Fruit fly (Drosophila melanogaster) whole organism, wandering third instar larva: Measurements from ENCODE around the gene CG34008.

ENCODE experiments used
- Abd-B ChIP-seq: fragments of >200 bp; optimal IDR thresholded peaks from 2 replicates; lab custom pipeline; 2017; ENCODE audit warnings: missing biosample characterization, missing genetic modification characterization
- Hr78 ChIP-seq: fragments of >200 bp; optimal IDR thresholded peaks from 2 replicates; lab custom pipeline; 2017; ENCODE audit warnings: missing biosample characterization, missing genetic modification characterization
- Hr83 ChIP-seq: fragments of 200-300 bp; sonication (Bioruptor generic); optimal IDR thresholded peaks from 2 replicates; lab custom pipeline; 2016; ENCODE audit warnings: missing biosample characterization, mild to moderate bottlenecking, missing genetic modification characterization, moderate library complexity; ENCODE audit not compliant: poor library complexity, severe bottlenecking
- Myc ChIP-seq: fragments of >200 bp; optimal IDR thresholded peaks from 2 replicates; lab custom pipeline; 2017
- OdsH ChIP-seq: fragments of 200-800 bp; sonication (Bioruptor generic); optimal IDR thresholded peaks from 2 replicates; lab custom pipeline; 2016; ENCODE audit warnings: missing biosample characterization, mild to moderate bottlenecking, missing genetic modification characterization
- foxo ChIP-seq, 2 experiments: fragments of 200-800 bp; sonication (Bioruptor generic); optimal IDR thresholded peaks; 2 replicates in 1 of 2; 3 replicates in 1 of 2; lab custom pipeline; 2016 to 2017; ENCODE audit warnings: missing biosample characterization in 2 of 2, missing genetic modification characterization in 2 of 2
- fru ChIP-seq: fragments of 200-800 bp; sonication (Bioruptor generic); optimal IDR thresholded peaks from 3 replicates; lab custom pipeline; 2016; ENCODE audit warnings: missing biosample characterization, mild to moderate bottlenecking, missing genetic modification characterization
- lola ChIP-seq: fragments of >200 bp; optimal IDR thresholded peaks from 2 replicates; lab custom pipeline; 2017; ENCODE audit warnings: missing biosample characterization, missing genetic modification characterization
- pan ChIP-seq: fragments of >200 bp; optimal IDR thresholded peaks from 2 replicates; lab custom pipeline; 2017
- psq ChIP-seq: fragments of 200-800 bp; sonication (Bioruptor generic); optimal IDR thresholded peaks from 3 replicates; lab custom pipeline; 2017; ENCODE audit warnings: missing biosample characterization, mild to moderate bottlenecking, missing genetic modification characterization, moderate library complexity
- usp ChIP-seq: fragments of >200 bp; optimal IDR thresholded peaks from 2 replicates; lab custom pipeline; 2017; ENCODE audit warnings: missing biosample characterization, missing genetic modification characterization

- no peak for TF ChIP-seq foxo (GFP tag; optimal IDR thresholded peaks at IDR 0.05; lab: Kevin White, UChicago)
- no peak for TF ChIP-seq OdsH (GFP tag; lab: Kevin White, UChicago)
- no peak for TF ChIP-seq Myc (lab: Kevin White, UChicago)
- TF ChIP-seq usp (GFP tag; lab: Kevin White, UChicago) = no peak
- no peak for TF ChIP-seq lola (GFP tag; lab: Kevin White, UChicago)
- TF ChIP-seq pan = no peak
- no peak for TF ChIP-seq Abd-B (GFP tag; lab: Kevin White, UChicago)
- TF ChIP-seq Hr78 (GFP tag; lab: Kevin White, UChicago) = no peak
- no peak for TF ChIP-seq fru
- no peak for TF ChIP-seq Hr83
- TF ChIP-seq psq (GFP tag; lab: Kevin White, UChicago) = no peak
These were observed 18.8 kb upstream of the CG34008 start for dm6 chr3R:20600109-20600508.
